Fruit fly (Drosophila melanogaster) whole organism: ENCODE data around the gene Zpr1.
A peak's percentile ranks its signal among the peaks of the same experiment; 100 is the strongest.

Experiments
- CG8478 ChIP-seq: fragments of >200 bp; optimal IDR thresholded peaks from 2 replicates; lab custom pipeline; 2018; ENCODE audit warnings: inconsistent platforms
- Dll ChIP-seq: fragments of >200 bp; optimal IDR thresholded peaks from 2 replicates; lab custom pipeline; 2017
- EcR ChIP-seq, 2 experiments: fragments of >200 bp; optimal IDR thresholded peaks; 2 replicates each; lab custom pipeline; 2017; ENCODE audit warnings: missing biosample characterization in 2 of 2, missing genetic modification characterization in 2 of 2, missing genetic modification reagents in 2 of 2
- pan ChIP-seq: fragments of >200 bp; optimal IDR thresholded peaks from 2 replicates; lab custom pipeline; 2017
- psq ChIP-seq: fragments of >200 bp; optimal IDR thresholded peaks from 2 replicates; lab custom pipeline; 2017
- usp ChIP-seq: fragments of >200 bp; optimal IDR thresholded peaks from 2 replicates; lab custom pipeline; 2017; ENCODE audit warnings: missing biosample characterization, missing genetic modification characterization, mixed read lengths

The Zpr1 gene

DNA sequence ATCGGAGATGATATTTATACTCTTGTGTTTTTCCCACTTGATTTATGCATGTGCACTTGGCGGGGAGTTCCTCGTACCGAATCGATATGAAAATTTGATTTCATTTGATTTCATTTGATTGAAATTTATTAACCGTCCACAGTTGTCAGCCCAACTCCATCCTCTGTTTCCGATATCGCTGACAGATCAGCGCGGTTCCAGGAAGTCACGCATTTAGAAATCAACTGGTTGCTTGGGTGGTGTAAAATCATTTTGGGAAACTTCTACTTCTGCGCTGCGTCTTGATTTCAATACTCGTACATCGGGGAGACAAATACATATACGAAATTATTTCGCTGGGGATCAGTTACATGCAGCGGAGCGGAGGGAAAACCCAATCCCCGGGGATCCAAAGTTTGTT lies 30.4 kb downstream of the Zpr1 start:
- no peak for TF ChIP-seq Dll
- TF ChIP-seq EcR (GFP tag; optimal IDR thresholded peaks at IDR 0.05; lab: Kevin White, UChicago) = no peak
- TF ChIP-seq psq (lab: Kevin White, UChicago) = no peak
- no peak for TF ChIP-seq usp (GFP tag; lab: Kevin White, UChicago)
- TF ChIP-seq CG8478 (lab: Kevin White, UChicago) = no peak

DNA sequence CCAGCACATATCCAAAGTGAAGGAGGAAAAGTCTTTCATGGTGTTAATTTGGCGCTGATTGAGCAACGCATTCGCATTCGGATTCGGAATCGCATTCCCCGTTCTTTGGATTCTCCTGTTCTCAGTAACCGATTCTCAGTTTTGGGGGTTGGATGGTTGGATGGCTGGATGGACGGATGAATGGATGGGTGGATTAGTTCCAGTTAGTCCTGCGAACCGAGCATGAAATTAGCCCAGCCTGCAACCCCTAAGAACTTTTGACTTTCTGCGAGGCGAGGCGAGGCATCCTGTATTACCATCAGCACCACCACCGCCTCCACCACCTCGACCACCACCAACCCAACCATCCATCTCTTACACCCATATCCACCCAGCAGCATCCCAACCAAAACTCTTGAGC lies 31.6 kb downstream of the Zpr1 start:
- TF ChIP-seq usp (GFP tag; lab: Kevin White, UChicago) = no peak
- TF ChIP-seq EcR (GFP tag; optimal IDR thresholded peaks at IDR 0.05; lab: Kevin White, UChicago) = no peak
- no peak for TF ChIP-seq psq (lab: Kevin White, UChicago)
- TF ChIP-seq pan (lab: Kevin White, UChicago) = no peak
- no peak for TF ChIP-seq CG8478 (lab: Kevin White, UChicago)
- TF ChIP-seq Dll = no peak

DNA sequence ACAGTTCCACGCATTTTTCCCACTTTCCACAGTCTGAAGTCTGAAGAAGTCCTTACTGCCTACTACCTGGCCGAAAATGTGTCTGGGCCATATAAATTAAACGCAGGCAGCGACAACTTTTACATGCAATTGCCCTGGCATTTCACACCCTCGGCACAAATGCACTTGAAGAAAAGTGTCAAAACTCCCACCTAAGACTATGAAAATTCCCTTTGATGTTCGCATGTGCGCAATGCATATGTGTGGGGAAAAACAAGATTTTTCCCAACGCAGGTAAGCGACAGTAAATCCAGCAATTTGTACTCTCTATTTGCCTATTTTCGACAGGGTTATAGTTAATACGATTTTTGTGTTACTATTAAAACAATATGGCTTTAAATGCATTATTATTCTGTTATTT lies 32.5 kb downstream of the Zpr1 start:
- no peak for TF ChIP-seq psq (lab: Kevin White, UChicago)
- TF ChIP-seq Dll = no peak
- TF ChIP-seq EcR (GFP tag; optimal IDR thresholded peaks at IDR 0.05; lab: Kevin White, UChicago) = no peak

DNA sequence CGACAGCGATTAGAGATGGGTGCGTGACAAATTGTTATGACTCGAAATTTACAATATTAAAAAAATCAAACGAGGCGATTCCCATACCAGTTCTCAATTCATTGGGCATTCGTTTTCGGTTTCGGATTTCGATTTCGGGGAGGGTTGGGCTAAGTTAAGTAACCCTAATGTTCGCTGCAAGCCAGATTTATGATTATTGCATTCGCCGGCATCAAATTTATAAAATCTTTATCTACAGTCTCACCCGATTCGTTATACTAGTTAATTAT lies 33.9 kb downstream of the Zpr1 start:
- TF ChIP-seq usp (GFP tag; lab: Kevin White, UChicago) (no peak), pan (lab: Kevin White, UChicago) (no peak), Dll (no peak), CG8478 (lab: Kevin White, UChicago) (no peak), EcR (GFP tag; optimal IDR thresholded peaks at IDR 0.05; lab: Kevin White, UChicago) (no peak), psq (lab: Kevin White, UChicago) (no peak)

DNA sequence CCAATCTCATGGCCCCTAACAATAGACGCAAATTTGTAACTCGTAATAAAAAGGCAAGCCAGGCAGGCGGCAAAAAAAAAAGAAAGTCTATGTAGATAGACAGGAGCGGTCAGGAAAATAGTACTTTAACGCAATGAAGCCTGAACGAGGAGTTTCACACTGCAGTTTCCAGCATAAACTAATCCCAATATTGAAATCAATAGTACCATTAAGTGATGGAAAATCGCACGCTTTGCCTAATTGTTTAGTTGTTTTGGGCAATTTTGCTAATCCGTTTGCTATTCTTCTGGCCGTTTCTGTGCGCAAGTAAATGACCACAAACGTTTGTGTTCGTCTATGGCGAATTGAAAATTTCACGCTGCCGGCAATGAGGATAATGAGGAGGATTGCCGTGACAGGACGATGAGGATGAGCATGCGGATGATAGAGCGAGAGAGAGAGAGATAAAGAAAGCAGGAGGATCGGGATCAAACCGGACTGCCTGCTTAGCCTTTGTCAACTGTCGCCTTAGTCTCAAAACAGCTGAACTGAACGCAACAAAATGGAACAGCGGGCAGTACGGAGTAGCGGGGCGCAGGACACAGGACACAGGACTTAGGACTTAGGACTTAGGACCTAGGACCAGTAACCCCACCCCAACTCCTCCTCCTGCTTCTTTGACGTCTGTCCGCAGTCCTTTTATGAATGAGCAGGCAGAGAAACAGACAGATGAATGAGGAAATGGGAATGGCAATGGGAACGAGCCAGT lies 34.5 kb downstream of the Zpr1 start:
- no peak for TF ChIP-seq psq (lab: Kevin White, UChicago)
- TF ChIP-seq pan (lab: Kevin White, UChicago) = no peak
- no peak for TF ChIP-seq EcR (GFP tag; optimal IDR thresholded peaks at IDR 0.05; lab: Kevin White, UChicago)
- no peak for TF ChIP-seq Dll
- TF ChIP-seq CG8478 (lab: Kevin White, UChicago) = no peak

DNA sequence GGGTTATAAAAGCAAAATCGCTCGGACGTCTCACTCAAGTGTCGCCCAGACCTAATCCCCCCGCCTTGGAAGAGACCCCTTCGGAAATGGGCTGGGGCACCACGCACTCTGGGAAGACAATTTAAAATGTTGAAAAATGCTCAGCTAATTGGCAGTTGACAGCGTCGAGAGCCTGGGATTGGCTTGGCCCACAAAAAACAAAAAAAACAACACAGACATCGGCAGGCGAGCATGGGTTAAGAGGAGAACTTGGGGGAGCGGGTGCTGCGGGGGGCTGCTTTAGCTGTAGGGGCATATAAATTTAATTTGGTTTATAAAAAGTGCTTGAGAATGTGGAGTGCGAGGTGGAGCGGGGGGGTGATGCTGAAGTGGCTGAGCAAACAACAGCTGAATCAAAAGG lies 39.4 kb downstream of the Zpr1 start:
- TF ChIP-seq pan (lab: Kevin White, UChicago) = no peak
- no peak for TF ChIP-seq usp (GFP tag; lab: Kevin White, UChicago)
- no peak for TF ChIP-seq Dll

DNA sequence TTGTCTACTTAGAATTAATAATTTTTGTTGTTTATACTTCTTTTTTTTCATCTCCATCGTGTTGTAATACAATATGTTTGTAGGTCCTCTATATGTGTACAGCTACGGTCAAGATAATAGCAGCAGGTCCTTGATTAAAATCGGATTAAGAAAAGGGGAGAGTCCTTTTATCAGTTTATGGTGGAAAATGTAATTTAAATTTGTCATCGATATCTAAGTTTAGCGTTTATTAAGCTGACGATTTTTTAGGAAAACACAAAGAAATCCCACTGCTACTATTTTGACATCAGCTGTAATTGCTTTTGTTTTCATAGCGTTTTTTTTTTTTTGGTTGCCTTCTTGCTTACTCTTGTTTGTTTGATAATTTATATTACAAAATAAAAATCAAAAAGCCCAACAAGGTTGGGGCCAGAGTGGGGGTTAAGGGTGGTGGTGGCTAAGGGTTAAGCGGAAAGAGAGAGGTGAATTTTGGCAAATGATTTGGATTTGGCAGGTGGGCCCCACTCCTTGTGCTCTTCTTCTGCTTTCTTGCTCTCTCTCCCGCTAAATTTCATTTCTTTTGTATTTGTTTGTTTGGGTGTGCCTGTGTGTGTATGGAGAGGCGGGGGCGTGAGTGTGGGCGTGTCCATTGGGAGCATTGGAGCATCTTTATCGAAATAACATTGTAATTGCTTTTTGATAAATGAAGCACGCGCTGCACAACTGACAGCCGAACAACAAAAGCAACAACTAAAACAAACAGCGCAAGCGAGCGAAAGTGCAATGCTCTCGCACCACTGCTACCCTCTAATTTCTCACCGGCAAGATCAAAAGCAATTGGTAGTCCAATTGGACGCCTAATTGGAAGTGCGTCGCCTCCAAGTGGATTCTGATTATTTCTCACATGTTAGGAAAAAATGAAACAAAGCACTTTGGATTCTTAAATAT lies 40.8 kb downstream of the Zpr1 start:
- TF ChIP-seq psq (lab: Kevin White, UChicago) (no peak), usp (GFP tag; lab: Kevin White, UChicago) (no peak), CG8478 (lab: Kevin White, UChicago) (no peak), pan (lab: Kevin White, UChicago) (peak; percentile 24), EcR (GFP tag; optimal IDR thresholded peaks at IDR 0.05; lab: Kevin White, UChicago) (no peak), Dll (no peak)

DNA sequence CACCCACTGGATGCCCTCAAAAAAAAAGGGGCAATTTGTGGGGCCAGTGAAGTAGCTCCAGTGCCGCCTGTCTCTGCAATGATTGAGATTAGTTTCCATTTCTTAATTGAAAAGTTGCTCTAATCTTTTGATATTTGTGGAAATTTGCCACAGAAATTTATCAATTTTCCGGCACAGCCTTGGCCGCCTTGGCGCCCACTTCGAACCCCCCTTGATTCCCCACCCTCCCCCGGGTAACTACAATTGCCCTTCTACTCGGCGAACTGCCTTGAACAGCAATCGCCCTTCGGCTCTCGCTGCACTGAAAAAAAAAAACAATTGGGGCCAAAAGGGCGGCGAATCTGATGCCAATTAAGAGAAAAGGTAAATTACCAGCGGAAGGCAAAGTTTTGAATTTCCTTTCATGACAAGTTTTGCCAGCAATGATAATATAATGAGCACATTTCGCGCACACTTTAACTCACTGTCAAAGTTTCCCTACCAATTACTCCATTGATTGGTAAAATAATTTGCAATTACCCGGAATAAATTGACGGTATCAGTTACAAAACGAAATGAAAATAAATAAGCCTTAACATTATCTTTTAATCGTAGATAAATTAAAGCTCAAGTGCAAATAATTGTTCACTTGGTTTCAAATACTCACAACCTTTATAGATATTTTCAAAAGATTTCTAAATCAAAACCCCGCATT lies 42.1 kb downstream of the Zpr1 start:
- no peak for TF ChIP-seq CG8478 (lab: Kevin White, UChicago)

DNA sequence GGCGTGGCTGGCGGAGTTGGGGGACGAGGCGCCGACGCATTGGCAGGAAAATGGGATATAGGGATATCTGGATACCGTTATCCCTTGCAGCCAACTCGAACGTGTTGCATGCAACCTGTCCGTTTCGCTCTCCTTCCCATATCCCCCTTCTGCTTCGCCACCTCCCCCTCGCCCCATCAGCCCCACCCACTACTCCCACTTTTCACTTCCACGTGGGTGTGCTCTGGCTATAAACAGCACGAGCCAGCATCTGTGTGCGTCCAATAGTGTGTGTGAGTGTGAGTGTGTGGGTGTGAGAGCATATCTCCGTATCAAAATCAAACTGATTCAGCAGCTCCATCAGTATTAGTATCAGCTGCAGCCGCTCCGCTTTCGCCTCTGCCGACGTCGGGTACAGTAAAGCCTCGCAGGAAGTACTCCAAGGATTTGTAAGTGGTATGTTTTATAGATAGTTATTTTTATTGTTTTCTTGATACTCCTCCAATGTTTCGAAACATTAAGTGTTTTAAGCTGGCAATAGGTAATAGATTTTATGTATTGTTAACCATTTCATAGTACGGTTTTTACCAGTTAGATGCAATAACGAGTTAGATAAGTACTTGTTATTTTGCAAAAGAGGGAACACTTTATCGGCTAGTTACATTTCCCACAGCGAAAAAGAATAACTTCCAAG lies 42.8 kb downstream of the Zpr1 start:
- TF ChIP-seq Dll (no peak), EcR (GFP tag; optimal IDR thresholded peaks at IDR 0.05; lab: Kevin White, UChicago) (no peak), pan (lab: Kevin White, UChicago) (no peak), psq (lab: Kevin White, UChicago) (no peak), CG8478 (lab: Kevin White, UChicago) (no peak), usp (GFP tag; lab: Kevin White, UChicago) (no peak)

DNA sequence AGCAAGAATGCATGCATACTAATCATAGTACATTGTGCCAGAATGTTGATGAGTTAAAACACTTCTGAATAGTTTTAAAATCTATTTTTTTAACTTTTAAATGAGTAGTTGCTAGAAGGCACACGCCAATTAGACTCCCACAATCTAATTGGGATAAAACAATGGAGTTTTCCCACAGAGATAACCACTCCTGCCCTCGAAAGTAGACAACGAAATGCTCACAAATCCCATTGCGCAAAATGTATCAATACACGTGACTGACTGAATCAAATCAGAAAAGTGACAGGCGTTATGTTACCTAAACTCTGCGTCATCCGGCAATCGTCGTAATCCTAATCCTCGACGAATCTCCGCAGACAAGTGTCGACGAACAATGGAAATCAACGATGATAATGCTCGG lies 44.1 kb downstream of the Zpr1 start:
- TF ChIP-seq CG8478 (lab: Kevin White, UChicago) (no peak), psq (lab: Kevin White, UChicago) (no peak), pan (lab: Kevin White, UChicago) (no peak), EcR (GFP tag; optimal IDR thresholded peaks at IDR 0.05; lab: Kevin White, UChicago) (no peak)

DNA sequence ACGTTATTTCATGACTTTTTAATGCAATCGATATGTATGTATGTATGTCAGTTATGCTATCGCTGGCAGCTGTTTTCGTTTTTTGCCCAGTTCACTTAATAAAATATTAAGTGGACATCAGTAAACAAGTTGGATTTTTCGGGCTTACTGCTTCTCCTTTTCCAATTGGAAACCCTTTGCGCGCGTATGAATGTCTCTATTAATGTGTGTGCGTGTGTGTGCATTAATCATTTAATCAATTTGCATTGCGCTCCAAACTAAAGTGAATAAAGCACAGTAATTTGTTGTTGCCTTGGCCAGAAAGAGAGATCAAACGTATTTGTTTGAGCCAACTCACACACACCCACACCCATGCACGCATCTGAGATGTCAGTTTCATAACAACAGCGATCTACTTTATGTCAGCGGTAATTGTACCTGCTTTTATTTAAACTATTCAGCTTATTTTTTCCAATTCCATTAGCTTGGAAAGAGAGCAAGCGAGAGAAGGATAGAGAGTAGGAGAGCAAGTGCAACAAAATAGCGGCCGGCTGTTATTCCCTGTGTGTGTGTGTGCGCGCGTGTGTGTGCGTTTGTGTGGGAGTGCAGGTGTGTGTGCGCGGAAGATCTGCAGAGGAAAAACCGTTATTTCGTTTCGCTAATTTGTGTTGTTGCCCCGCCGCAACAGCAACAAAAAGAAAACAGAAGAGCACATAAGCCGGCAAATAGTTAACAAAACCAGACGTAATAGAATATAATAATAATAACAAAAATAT lies 51.6 kb downstream of the Zpr1 start:
- TF ChIP-seq pan (lab: Kevin White, UChicago) = no peak
- no peak for TF ChIP-seq psq (lab: Kevin White, UChicago)
- TF ChIP-seq EcR (GFP tag; optimal IDR thresholded peaks at IDR 0.05; lab: Kevin White, UChicago) = no peak
- no peak for TF ChIP-seq Dll
- TF ChIP-seq CG8478 (lab: Kevin White, UChicago) = no peak
- no peak for TF ChIP-seq usp (GFP tag; lab: Kevin White, UChicago)
